Fruit fly (Drosophila melanogaster) whole organism, embryonic: ENCODE data around the gene rdog.

Experiments
- ATbp ChIP-seq: fragments of 200-800 bp; sonication (Bioruptor generic); optimal IDR thresholded peaks from 2 replicates; lab custom pipeline; 2017; ENCODE audit warnings: missing biosample characterization, mild to moderate bottlenecking, missing genetic modification characterization, missing genetic modification reagents
- Bteb2 ChIP-seq: fragments of 200-800 bp; sonication (Bioruptor generic); optimal IDR thresholded peaks from 2 replicates; lab custom pipeline; 2016; ENCODE audit warnings: missing biosample characterization, missing genetic modification characterization
- CG10209 ChIP-seq: fragments of 200-800 bp; sonication (Bioruptor generic); optimal IDR thresholded peaks from 3 replicates; lab custom pipeline; 2017; ENCODE audit warnings: missing biosample characterization, mild to moderate bottlenecking, missing genetic modification characterization, missing genetic modification reagents
- CG11085 ChIP-seq: fragments of 200-800 bp; sonication (Bioruptor generic); IDR thresholded peaks from 2 replicates; pipeline ENCODE4 v1.3.6; 2022; ENCODE audit warnings: missing biosample characterization, missing genetic modification characterization
- CG11093 ChIP-seq: fragments of 200-800 bp; sonication (Bioruptor generic); IDR thresholded peaks from 3 replicates; pipeline ENCODE4 v1.3.6; 2022; ENCODE audit warnings: missing biosample characterization, missing genetic modification characterization
- CG12071 ChIP-seq: fragments of 200-800 bp; sonication (Bioruptor generic); optimal IDR thresholded peaks from 3 replicates; lab custom pipeline; 2018; ENCODE audit warnings: missing biosample characterization, mild to moderate bottlenecking, missing genetic modification characterization
- CG12104 ChIP-seq: fragments of 200-800 bp; sonication (Bioruptor generic); optimal IDR thresholded peaks from 3 replicates; lab custom pipeline; 2016; ENCODE audit warnings: missing biosample characterization, missing genetic modification characterization
- CG1233 ChIP-seq: fragments of 200-800 bp; sonication (Bioruptor generic); optimal IDR thresholded peaks from 4 replicates; lab custom pipeline; 2018; ENCODE audit warnings: missing biosample characterization, mild to moderate bottlenecking, missing genetic modification characterization
- CG14710 ChIP-seq: fragments of 200-800 bp; sonication (Bioruptor generic); optimal IDR thresholded peaks from 3 replicates; lab custom pipeline; 2019; ENCODE audit warnings: missing biosample characterization, mild to moderate bottlenecking, missing genetic modification characterization, moderate library complexity
- CG31365 ChIP-seq: fragments of 200-800 bp; sonication (Bioruptor generic); optimal IDR thresholded peaks from 2 replicates; lab custom pipeline; 2018; ENCODE audit warnings: missing biosample characterization, mild to moderate bottlenecking, missing genetic modification characterization
- CG3407 ChIP-seq: fragments of 200-800 bp; sonication (Bioruptor generic); optimal IDR thresholded peaks from 2 replicates; lab custom pipeline; 2018; ENCODE audit warnings: missing biosample characterization, mild to moderate bottlenecking, missing genetic modification characterization
- CG3726 ChIP-seq: fragments of 200-800 bp; sonication (Bioruptor generic); IDR thresholded peaks from 3 replicates; pipeline ENCODE4, ENCODE4 v1.3.6; 2022; ENCODE audit warnings: missing biosample characterization, missing genetic modification characterization
- CG4820 ChIP-seq: fragments of 200-800 bp; sonication (Bioruptor generic); optimal IDR thresholded peaks from 3 replicates; lab custom pipeline; 2016; ENCODE audit warnings: missing biosample characterization, missing genetic modification characterization
- CG4854 ChIP-seq: fragments of 200-800 bp; sonication (Bioruptor generic); optimal IDR thresholded peaks from 2 replicates; lab custom pipeline; 2016; ENCODE audit warnings: missing biosample characterization, missing genetic modification characterization, inconsistent platforms
- CG6683 ChIP-seq: fragments of 200-800 bp; sonication (Bioruptor generic); optimal IDR thresholded peaks from 2 replicates; lab custom pipeline; 2017; ENCODE audit warnings: missing biosample characterization, mild to moderate bottlenecking, missing genetic modification characterization, missing genetic modification reagents
- CG7839 ChIP-seq: fragments of 200-800 bp; sonication (Bioruptor generic); optimal IDR thresholded peaks from 3 replicates; lab custom pipeline; 2018; ENCODE audit warnings: missing biosample characterization, mild to moderate bottlenecking, missing genetic modification characterization, moderate library complexity
- CG7987 ChIP-seq: fragments of 200-800 bp; sonication (Bioruptor generic); optimal IDR thresholded peaks from 2 replicates; lab custom pipeline; 2018; ENCODE audit warnings: missing biosample characterization, mild to moderate bottlenecking, missing genetic modification characterization, moderate library complexity
- CG8290 ChIP-seq, 3 experiments: fragments of 200-800 bp; sonication (Bioruptor generic); optimal IDR thresholded peaks; 2 replicates each; lab custom pipeline; 2016 to 2019; ENCODE audit warnings: missing biosample characterization in 3 of 3, missing genetic modification characterization in 3 of 3, mild to moderate bottlenecking in 2 of 3, moderate library complexity in 1 of 3
- CG8765 ChIP-seq: fragments of 200-800 bp; sonication (Bioruptor generic); IDR thresholded peaks from 2 replicates; pipeline ENCODE4 v1.3.6; 2022; ENCODE audit warnings: missing biosample characterization, missing genetic modification characterization
- Camta ChIP-seq: fragments of 200-800 bp; sonication (Bioruptor generic); optimal IDR thresholded peaks from 2 replicates; lab custom pipeline; 2016; ENCODE audit warnings: missing biosample characterization, missing genetic modification characterization
- Dip3 ChIP-seq: fragments of 200-800 bp; sonication (Bioruptor generic); optimal IDR thresholded peaks from 3 replicates; lab custom pipeline; 2016; ENCODE audit warnings: missing biosample characterization, missing genetic modification characterization
- Gsc ChIP-seq: fragments of 200-800 bp; sonication (Bioruptor generic); IDR thresholded peaks from 2 replicates; pipeline ENCODE4 v1.3.6; 2022; ENCODE audit warnings: missing biosample characterization, missing genetic modification characterization
- Hmr ChIP-seq: fragments of 200-800 bp; sonication (Bioruptor generic); optimal IDR thresholded peaks from 3 replicates; lab custom pipeline; 2017; ENCODE audit warnings: mild to moderate bottlenecking, missing biosample characterization, missing genetic modification reagents, missing genetic modification characterization
- Hr51 ChIP-seq, 2 experiments: fragments of 200-800 bp; sonication (Bioruptor generic); optimal IDR thresholded peaks; 2 replicates in 1 of 2; 3 replicates in 1 of 2; lab custom pipeline; 2016 to 2018; ENCODE audit warnings: missing biosample characterization in 2 of 2, missing genetic modification characterization in 2 of 2, mild to moderate bottlenecking in 1 of 2, moderate library complexity in 1 of 2
- MBD-R2 ChIP-seq: fragments of 200-800 bp; sonication (Bioruptor generic); IDR thresholded peaks from 2 replicates; pipeline ENCODE4 v1.3.6; 2022; ENCODE audit warnings: missing biosample characterization, missing genetic modification characterization
- MESR4 ChIP-seq: fragments of 200-800 bp; sonication (Bioruptor generic); optimal IDR thresholded peaks from 2 replicates; lab custom pipeline; 2018; ENCODE audit warnings: missing biosample characterization, mild to moderate bottlenecking, missing genetic modification characterization, moderate library complexity
- Poxn ChIP-seq: fragments of 200-800 bp; sonication (Bioruptor generic); IDR thresholded peaks from 2 replicates; pipeline ENCODE4 v1.3.6; 2022; ENCODE audit warnings: missing biosample characterization, missing genetic modification characterization
- Ravus ChIP-seq: fragments of 200-800 bp; sonication (Bioruptor generic); IDR thresholded peaks from 2 replicates; pipeline ENCODE4 v1.3.6; 2022; ENCODE audit warnings: missing biosample characterization, missing genetic modification characterization
- Sox100B ChIP-seq: fragments of 200-800 bp; sonication (Bioruptor generic); optimal IDR thresholded peaks from 3 replicates; lab custom pipeline; 2018; ENCODE audit warnings: missing biosample characterization, mild to moderate bottlenecking, missing genetic modification characterization
- Tbp ChIP-seq: fragments of >200 bp; optimal IDR thresholded peaks from 2 replicates; lab custom pipeline; 2018; ENCODE audit warnings: missing biosample characterization, missing genetic modification characterization
- amos ChIP-seq: fragments of 200-800 bp; sonication (Bioruptor generic); IDR thresholded peaks from 2 replicates; pipeline ENCODE4 v1.3.6; 2022; ENCODE audit warnings: missing biosample characterization, missing genetic modification characterization; ENCODE audit not compliant: partially characterized antibody
- caup ChIP-seq: fragments of 200-800 bp; sonication (Bioruptor generic); optimal IDR thresholded peaks from 3 replicates; lab custom pipeline; 2017; ENCODE audit warnings: missing biosample characterization, mild to moderate bottlenecking, missing genetic modification characterization, moderate library complexity; ENCODE audit not compliant: severe bottlenecking
- cwo ChIP-seq: fragments of 200-800 bp; sonication (Bioruptor generic); optimal IDR thresholded peaks from 3 replicates; lab custom pipeline; 2017; ENCODE audit warnings: missing biosample characterization, missing genetic modification characterization, mild to moderate bottlenecking, moderate library complexity, missing genetic modification reagents
- exex ChIP-seq: fragments of 200-800 bp; sonication (Bioruptor generic); optimal IDR thresholded peaks from 4 replicates; lab custom pipeline; 2018; ENCODE audit warnings: missing biosample characterization, mild to moderate bottlenecking, missing genetic modification characterization, moderate library complexity
- gfzf ChIP-seq: fragments of 200-800 bp; sonication (Bioruptor generic); optimal IDR thresholded peaks from 2 replicates; lab custom pipeline; 2016; ENCODE audit warnings: missing biosample characterization, mild to moderate bottlenecking, missing genetic modification characterization, moderate library complexity
- gt ChIP-seq: fragments of 200-800 bp; sonication (Bioruptor generic); IDR thresholded peaks from 2 replicates; pipeline ENCODE4 v1.3.6; 2022; ENCODE audit warnings: missing biosample characterization, missing genetic modification characterization
- insv ChIP-seq, 2 experiments: fragments of 200-800 bp; sonication (Bioruptor generic); optimal IDR thresholded peaks; 3 replicates each; lab custom pipeline; 2016 to 2018; ENCODE audit warnings: missing biosample characterization in 2 of 2, missing genetic modification characterization in 2 of 2
- jing ChIP-seq: fragments of 200-800 bp; sonication (Bioruptor generic); optimal IDR thresholded peaks from 2 replicates; lab custom pipeline; 2018; ENCODE audit warnings: missing biosample characterization, mild to moderate bottlenecking, missing genetic modification characterization
- kay ChIP-seq: fragments of 200-800 bp; sonication (Bioruptor generic); optimal IDR thresholded peaks from 2 replicates; lab custom pipeline; 2016; ENCODE audit warnings: missing biosample characterization, missing genetic modification characterization
- lilli ChIP-seq: fragments of 200-800 bp; sonication (Bioruptor generic); optimal IDR thresholded peaks from 3 replicates; lab custom pipeline; 2016; ENCODE audit warnings: missing biosample characterization, missing genetic modification characterization
- maf-S ChIP-seq: fragments of 200-800 bp; sonication (Bioruptor generic); optimal IDR thresholded peaks from 2 replicates; lab custom pipeline; 2016; ENCODE audit warnings: missing biosample characterization, missing genetic modification characterization
- mld ChIP-seq: fragments of 200-800 bp; sonication (Bioruptor generic); IDR thresholded peaks from 3 replicates; pipeline ENCODE4 v1.3.6; 2022; ENCODE audit warnings: missing biosample characterization, missing genetic modification characterization; ENCODE audit not compliant: partially characterized antibody
- pan ChIP-seq, 4 experiments: fragments of >200 bp in 3 of 4; fragments of 200-800 bp in 1 of 4; sonication (Bioruptor generic) in 1 of 4; optimal IDR thresholded peaks in 3 of 4; IDR thresholded peaks in 1 of 4; 2 replicates each; pipeline versions ENCODE4 v1.3.6 to Lab custom; 2017 to 2022; ENCODE audit warnings: missing biosample characterization in 2 of 4, missing genetic modification characterization in 2 of 4, mixed read lengths in 1 of 4
- slbo ChIP-seq: fragments of 200-800 bp; sonication (Bioruptor generic); IDR thresholded peaks from 2 replicates; pipeline ENCODE4 v1.3.6; 2022; ENCODE audit warnings: missing biosample characterization, missing genetic modification characterization
- slou ChIP-seq: fragments of 200-800 bp; sonication (Bioruptor generic); optimal IDR thresholded peaks from 3 replicates; lab custom pipeline; 2016; ENCODE audit warnings: missing biosample characterization, missing genetic modification characterization
- so ChIP-seq: fragments of 200-800 bp; sonication (Bioruptor generic); IDR thresholded peaks from 3 replicates; pipeline ENCODE4 v1.3.6; 2022; ENCODE audit warnings: missing biosample characterization, missing genetic modification characterization
- unpg ChIP-seq: fragments of 200-800 bp; sonication (Bioruptor generic); optimal IDR thresholded peaks from 3 replicates; lab custom pipeline; 2018; ENCODE audit warnings: missing biosample characterization, mild to moderate bottlenecking, missing genetic modification characterization, moderate library complexity
- vvl ChIP-seq: fragments of 200-800 bp; sonication (Bioruptor generic); IDR thresholded peaks from 2 replicates; pipeline ENCODE4 v1.3.6; 2022; ENCODE audit warnings: missing biosample characterization, missing genetic modification characterization
- zfh1 ChIP-seq: fragments of 200-800 bp; sonication (Bioruptor generic); IDR thresholded peaks from 3 replicates; pipeline ENCODE4 v1.3.6; 2022; ENCODE audit warnings: missing biosample characterization, missing genetic modification characterization

rdog gene

dm6 chr3R:29116167-29116725 lies 41.7 kb upstream of the rdog start, which contains the start of gene Atg14 (continued):
- no peak for TF ChIP-seq ATbp (GFP tag; lab: Kevin White, UChicago)
- TF ChIP-seq exex (tag; lab: Kevin White, UChicago) = peak; percentile 37
- no peak for TF ChIP-seq CG3726 (GFP tag; lab: Robert Waterston, UW)
- TF ChIP-seq MBD-R2 (GFP tag; lab: Robert Waterston, UW) = peak; percentile 58
- no peak for TF ChIP-seq CG10209
- TF ChIP-seq slou = no peak
- no peak for TF ChIP-seq CG6683
- TF ChIP-seq Poxn (GFP tag; lab: Robert Waterston, UW) = no peak
- no peak for TF ChIP-seq CG8290 (GFP tag; optimal IDR thresholded peaks at IDR 0.05; lab: Kevin White, UChicago)
- peak in 1 of 2 experiments; percentile 54 for TF ChIP-seq CG8290 (tag; optimal IDR thresholded peaks at IDR 0.05; lab: Kevin White, UChicago)
- TF ChIP-seq CG12071 (GFP tag; lab: Kevin White, UChicago) = no peak
- TF ChIP-seq gt = no peak
- TF ChIP-seq Gsc = no peak
- TF ChIP-seq CG11093 (GFP tag; lab: Robert Waterston, UW) = no peak
- peak; percentile 43; the same call in 1 of the 2 replicates for TF ChIP-seq vvl (GFP tag; lab: Robert Waterston, UW)
- TF ChIP-seq caup (GFP tag; lab: Kevin White, UChicago) = no peak
- TF ChIP-seq Ravus (GFP tag; lab: Robert Waterston, UW) = no peak
- peak; percentile 12 for TF ChIP-seq CG7839 (tag; lab: Kevin White, UChicago)
- no peak for TF ChIP-seq so (GFP tag; lab: Robert Waterston, UW)
- TF ChIP-seq MESR4 (GFP tag; lab: Kevin White, UChicago) = peak; percentile 66
- no peak for TF ChIP-seq kay (GFP tag; lab: Kevin White, UChicago)
- no peak for TF ChIP-seq pan (optimal IDR thresholded peaks at IDR 0.05; lab: Kevin White, UChicago)
- TF ChIP-seq pan (GFP tag; optimal IDR thresholded peaks at IDR 0.05 in 1 of 2, IDR thresholded peaks at IDR 0.05 in 1 of 2) = no peak
- peak; percentile 53 for TF ChIP-seq CG14710 (tag; lab: Kevin White, UChicago)
- TF ChIP-seq Tbp (GFP tag; lab: Kevin White, UChicago) = no peak
- no peak; the same call in 1 of the 2 replicates for TF ChIP-seq slbo (GFP tag; lab: Robert Waterston, UW)
- no peak for TF ChIP-seq cwo
- peak; percentile 97 for TF ChIP-seq mld (GFP tag; lab: Robert Waterston, UW)
- no peak for TF ChIP-seq CG12104 (GFP tag; lab: Kevin White, UChicago)
- TF ChIP-seq CG11085 (GFP tag; lab: Robert Waterston, UW) = no peak
- TF ChIP-seq Hmr (GFP tag; lab: Kevin White, UChicago) = peak; percentile 30
- TF ChIP-seq CG7987 (GFP tag; lab: Kevin White, UChicago) = no peak
- no peak for TF ChIP-seq CG3407 (GFP tag; lab: Kevin White, UChicago)
- TF ChIP-seq CG1233 (GFP tag; lab: Kevin White, UChicago) = no peak
- no peak for TF ChIP-seq zfh1 (GFP tag; lab: Robert Waterston, UW)
- TF ChIP-seq Dip3 (GFP tag; lab: Kevin White, UChicago) = no peak
- no peak for TF ChIP-seq unpg (GFP tag; lab: Kevin White, UChicago)
- no peak for TF ChIP-seq Camta (GFP tag; lab: Kevin White, UChicago)
- TF ChIP-seq maf-S (GFP tag; lab: Kevin White, UChicago) = no peak
- TF ChIP-seq CG4854 = no peak
- TF ChIP-seq Sox100B (GFP tag; lab: Kevin White, UChicago) = no peak
- TF ChIP-seq jing (GFP tag; lab: Kevin White, UChicago) = no peak
- no peak for TF ChIP-seq insv (GFP tag; optimal IDR thresholded peaks at IDR 0.05; lab: Kevin White, UChicago)
- no peak for TF ChIP-seq Hr51 (GFP tag; optimal IDR thresholded peaks at IDR 0.05; lab: Kevin White, UChicago)
- TF ChIP-seq gfzf = no peak
- no peak for TF ChIP-seq CG31365 (tag; lab: Kevin White, UChicago)
- TF ChIP-seq CG8765 (GFP tag; lab: Robert Waterston, UW) = no peak
- TF ChIP-seq CG4820 (GFP tag; lab: Kevin White, UChicago) = no peak
- no peak for TF ChIP-seq Bteb2
- peak; percentile 92 for TF ChIP-seq amos (GFP tag; lab: Robert Waterston, UW)
- TF ChIP-seq lilli (GFP tag; lab: Kevin White, UChicago) = peak; percentile 22
